Fruit fly (Drosophila melanogaster): ENCODE measurements around the gene CG1737.

The CG1737 gene

DNA sequence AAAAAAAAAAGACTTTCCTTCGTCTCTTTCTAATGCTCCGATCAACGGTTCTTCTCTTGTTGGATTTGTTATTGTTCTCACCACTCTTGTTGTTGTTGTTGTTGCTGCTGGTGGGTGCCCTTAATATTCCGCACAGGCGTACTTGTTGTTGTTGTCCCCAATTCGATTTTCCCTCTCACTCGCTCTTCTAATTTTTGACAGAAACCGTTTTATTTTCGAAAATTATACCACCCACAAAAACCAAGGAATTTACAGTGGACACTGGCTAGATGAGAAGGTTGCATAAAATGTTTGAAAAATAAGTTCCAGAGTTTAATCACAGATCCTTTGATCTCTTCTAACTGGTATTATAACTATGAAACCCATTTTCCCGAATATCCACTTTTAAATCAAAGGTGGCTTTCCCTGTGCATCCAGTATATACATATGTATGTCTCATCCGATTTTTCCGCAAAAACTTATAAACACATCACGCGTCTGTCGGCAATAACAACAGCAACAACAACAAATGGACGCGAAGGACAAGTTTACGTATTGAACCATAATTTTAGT is 41.0 kb downstream of the CG1737 start (continued):
- TF ChIP-seq Blimp-1 (GFP tag; optimal IDR thresholded peaks at IDR 0.05) = no peak
- no peak for TF ChIP-seq pfk (GFP tag; optimal IDR thresholded peaks at IDR 0.05)
- TF ChIP-seq CG30020 (tag; optimal IDR thresholded peaks at IDR 0.05) = no peak
- TF ChIP-seq BEAF-32 (GFP tag; optimal IDR thresholded peaks at IDR 0.05) = no peak
- TF ChIP-seq Rx (GFP tag; IDR thresholded peaks at IDR 0.05) = peak; percentile 68
- TF ChIP-seq CkIIα-i1 (GFP tag; IDR thresholded peaks at IDR 0.05) = no peak
- peak; percentile 26 for TF ChIP-seq HmgZ (tag; optimal IDR thresholded peaks at IDR 0.05)
- TF ChIP-seq eyg (GFP tag; optimal IDR thresholded peaks at IDR 0.05) = no peak
- TF ChIP-seq CG9437 (GFP tag; optimal IDR thresholded peaks at IDR 0.05) = no peak
- peak; percentile 45 for TF ChIP-seq ind (GFP tag; optimal IDR thresholded peaks at IDR 0.05)
- TF ChIP-seq disco-r (GFP tag; optimal IDR thresholded peaks at IDR 0.05) = no peak
- no peak for TF ChIP-seq CG13123 (GFP tag; optimal IDR thresholded peaks at IDR 0.05)
- TF ChIP-seq nau (GFP tag; optimal IDR thresholded peaks at IDR 0.05) = no peak
- TF ChIP-seq Bgb (GFP tag; IDR thresholded peaks at IDR 0.05; ENCODE audit: partially characterized antibody) = no peak
- TF ChIP-seq pan (optimal IDR thresholded peaks at IDR 0.05) = no peak
- peak in 1 of 2 experiments; percentile 76 for TF ChIP-seq pan (GFP tag; optimal IDR thresholded peaks at IDR 0.05 in 1 of 2, IDR thresholded peaks at IDR 0.05 in 1 of 2)
- 0 out of 2 replicates have a peak, but pooled peaks have one; percentile 44 for TF ChIP-seq CG6272 (GFP tag; IDR thresholded peaks at IDR 0.05)
- TF ChIP-seq mam (GFP tag; optimal IDR thresholded peaks at IDR 0.05) = peak; percentile 19
- no peak for TF ChIP-seq tll (GFP tag; optimal IDR thresholded peaks at IDR 0.05)
- TF ChIP-seq bsh (GFP tag; optimal IDR thresholded peaks at IDR 0.05) = peak in 1 of 2 experiments; percentile 8
- no peak for TF ChIP-seq dmrt99B (tag; optimal IDR thresholded peaks at IDR 0.05)
- no peak for TF ChIP-seq twi (tag; optimal IDR thresholded peaks at IDR 0.05)
- TF ChIP-seq CG2120 (GFP tag; optimal IDR thresholded peaks at IDR 0.05) = peak; percentile 54
- TF ChIP-seq sc (optimal IDR thresholded peaks at IDR 0.05) = no peak
- no peak for TF ChIP-seq sc (GFP tag; optimal IDR thresholded peaks at IDR 0.05)
- no peak; the same call in 1 of the 2 replicates for TF ChIP-seq Drgx (GFP tag; IDR thresholded peaks at IDR 0.05)
- TF ChIP-seq CG30403 (GFP tag; optimal IDR thresholded peaks at IDR 0.05) = no peak
- no peak for TF ChIP-seq CG12942 (GFP tag; optimal IDR thresholded peaks at IDR 0.05)
- TF ChIP-seq CG10979 (tag; optimal IDR thresholded peaks at IDR 0.05) = no peak
- TF ChIP-seq grn (GFP tag; optimal IDR thresholded peaks at IDR 0.05) = no peak

DNA sequence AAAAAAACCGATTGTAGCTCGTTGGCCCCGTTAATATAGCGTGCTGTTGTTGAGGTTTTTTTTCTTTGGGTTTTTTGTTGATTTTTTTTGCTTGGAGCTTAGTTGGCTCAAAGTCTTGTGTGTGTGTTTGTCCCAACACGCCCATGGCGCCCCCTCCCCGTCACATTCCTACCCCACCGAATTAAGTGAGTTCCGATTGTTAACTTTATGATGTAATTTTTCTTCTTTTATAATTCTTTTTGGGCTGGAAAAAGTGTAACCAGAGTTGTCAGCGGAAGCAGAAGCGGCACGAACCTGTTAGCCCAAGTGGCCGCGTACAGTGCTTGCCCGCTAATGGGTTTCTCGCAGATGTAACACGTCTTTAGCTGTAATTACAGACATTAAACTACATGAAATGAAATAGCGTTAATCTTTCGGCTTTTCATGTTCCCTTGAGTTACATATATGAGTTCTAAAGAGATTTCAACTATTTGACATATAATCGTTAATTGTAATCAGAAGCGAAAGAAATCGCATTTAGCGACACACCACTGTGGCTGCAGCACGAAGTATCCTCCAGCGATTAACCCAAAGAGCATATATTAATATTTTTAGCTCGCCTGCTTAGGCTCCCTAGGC is 42.7 kb downstream of the CG1737 start:
- TF ChIP-seq Six4 (GFP tag; optimal IDR thresholded peaks at IDR 0.05) = no peak
- no peak for TF ChIP-seq salm (tag; optimal IDR thresholded peaks at IDR 0.05)
- no peak for TF ChIP-seq exex (tag; optimal IDR thresholded peaks at IDR 0.05)
- no peak for TF ChIP-seq CG12236 (GFP tag; optimal IDR thresholded peaks at IDR 0.05)
- no peak for TF ChIP-seq CG15601 (tag; optimal IDR thresholded peaks at IDR 0.05)
- no peak for TF ChIP-seq ac (GFP tag; optimal IDR thresholded peaks at IDR 0.05)
- TF ChIP-seq amos (GFP tag; IDR thresholded peaks at IDR 0.05; ENCODE audit: partially characterized antibody) = no peak
- no peak for TF ChIP-seq trh (GFP tag; optimal IDR thresholded peaks at IDR 0.05)
- peak; percentile 47 for TF ChIP-seq HmgZ (tag; optimal IDR thresholded peaks at IDR 0.05)
- no peak for TF ChIP-seq Fer3 (tag; optimal IDR thresholded peaks at IDR 0.05)
- no peak for TF ChIP-seq CG2712 (tag; optimal IDR thresholded peaks at IDR 0.05)
- TF ChIP-seq CG2120 (GFP tag; optimal IDR thresholded peaks at IDR 0.05) = peak; percentile 15
- TF ChIP-seq unc-4 (GFP tag; IDR thresholded peaks at IDR 0.05; ENCODE audit: partially characterized antibody) = no peak
- no peak for TF ChIP-seq CG16813 (GFP tag; IDR thresholded peaks at IDR 0.05; ENCODE audit: partially characterized antibody)
- TF ChIP-seq sug (tag; optimal IDR thresholded peaks at IDR 0.05) = peak; percentile 24
- no peak for TF ChIP-seq HmgD (GFP tag; optimal IDR thresholded peaks at IDR 0.05)
- TF ChIP-seq CG9797 (GFP tag; optimal IDR thresholded peaks at IDR 0.05) = no peak
- TF ChIP-seq chinmo (GFP tag; IDR thresholded peaks at IDR 0.05; ENCODE audit: partially characterized antibody) = 0 out of 4 replicates have a peak, but pooled peaks have one; percentile 43
- no peak for TF ChIP-seq CG31388 (GFP tag; optimal IDR thresholded peaks at IDR 0.05)
- TF ChIP-seq scrt (GFP tag; optimal IDR thresholded peaks at IDR 0.05) = no peak
- TF ChIP-seq CG42726 (GFP tag; IDR thresholded peaks at IDR 0.05; ENCODE audit: partially characterized antibody) = no peak
